Fruit fly (Drosophila melanogaster) whole organism, embryonic: ENCODE results near the gene CG15719.
A peak's percentile ranks its signal among the peaks of the same experiment; 100 is the strongest.

Experiments
- Antp ChIP-seq: fragments of 200-800 bp; sonication (Bioruptor generic); optimal IDR thresholded peaks from 3 replicates; lab custom pipeline; 2016; ENCODE audit warnings: missing biosample characterization, missing genetic modification characterization
- B-H2 ChIP-seq: fragments of 200-800 bp; sonication (Bioruptor generic); optimal IDR thresholded peaks from 2 replicates; lab custom pipeline; 2018; ENCODE audit warnings: missing biosample characterization, mild to moderate bottlenecking, missing genetic modification characterization
- BtbVII ChIP-seq: fragments of 200-800 bp; sonication (Bioruptor generic); optimal IDR thresholded peaks from 3 replicates; lab custom pipeline; 2017; ENCODE audit warnings: missing biosample characterization, mild to moderate bottlenecking, missing genetic modification characterization
- Bteb2 ChIP-seq: fragments of 200-800 bp; sonication (Bioruptor generic); optimal IDR thresholded peaks from 2 replicates; lab custom pipeline; 2016; ENCODE audit warnings: missing biosample characterization, missing genetic modification characterization
- CG1024 ChIP-seq: fragments of 200-800 bp; sonication (Bioruptor generic); IDR thresholded peaks from 2 replicates; pipeline ENCODE4 v1.3.6; 2022; ENCODE audit warnings: missing biosample characterization, missing genetic modification characterization
- CG10431 ChIP-seq: fragments of 200-800 bp; sonication (Bioruptor generic); optimal IDR thresholded peaks from 3 replicates; lab custom pipeline; 2018; ENCODE audit warnings: missing biosample characterization, mild to moderate bottlenecking, missing genetic modification characterization
- CG10565 ChIP-seq: fragments of 200-800 bp; sonication (Bioruptor generic); optimal IDR thresholded peaks from 3 replicates; lab custom pipeline; 2016; ENCODE audit warnings: missing biosample characterization, mild to moderate bottlenecking, missing genetic modification characterization
- CG11085 ChIP-seq: fragments of 200-800 bp; sonication (Bioruptor generic); IDR thresholded peaks from 2 replicates; pipeline ENCODE4 v1.3.6; 2022; ENCODE audit warnings: missing biosample characterization, missing genetic modification characterization
- CG11093 ChIP-seq: fragments of 200-800 bp; sonication (Bioruptor generic); IDR thresholded peaks from 3 replicates; pipeline ENCODE4 v1.3.6; 2022; ENCODE audit warnings: missing biosample characterization, missing genetic modification characterization
- CG13123 ChIP-seq: fragments of 200-800 bp; sonication (Bioruptor generic); optimal IDR thresholded peaks from 2 replicates; lab custom pipeline; 2016; ENCODE audit warnings: missing biosample characterization, missing genetic modification characterization
- CG14050 ChIP-seq: fragments of 200-800 bp; sonication (Bioruptor generic); IDR thresholded peaks from 3 replicates; pipeline ENCODE4 v1.3.6; 2022; ENCODE audit warnings: missing biosample characterization, missing genetic modification characterization
- CG14667 ChIP-seq: fragments of 200-800 bp; sonication (Bioruptor generic); IDR thresholded peaks from 2 replicates; pipeline ENCODE4 v1.3.6; 2022; ENCODE audit warnings: missing biosample characterization, missing genetic modification characterization
- CG15479 ChIP-seq: fragments of 200-800 bp; sonication (Bioruptor generic); optimal IDR thresholded peaks from 3 replicates; lab custom pipeline; 2019; ENCODE audit warnings: missing biosample characterization, mild to moderate bottlenecking, missing genetic modification characterization, moderate library complexity
- CG1603 ChIP-seq: fragments of 200-800 bp; sonication (Bioruptor generic); optimal IDR thresholded peaks from 2 replicates; lab custom pipeline; 2019; ENCODE audit warnings: missing biosample characterization, mild to moderate bottlenecking, missing genetic modification characterization, moderate library complexity
- CG1647 ChIP-seq: fragments of 200-800 bp; sonication (Bioruptor generic); optimal IDR thresholded peaks from 3 replicates; lab custom pipeline; 2016; ENCODE audit warnings: missing biosample characterization, missing genetic modification characterization
- CG17568 ChIP-seq: fragments of 200-800 bp; sonication (Bioruptor generic); optimal IDR thresholded peaks from 2 replicates; lab custom pipeline; 2018; ENCODE audit warnings: missing biosample characterization, mild to moderate bottlenecking, missing genetic modification characterization, moderate library complexity
- CG2712 ChIP-seq: fragments of 200-800 bp; optimal IDR thresholded peaks from 3 replicates; lab custom pipeline; 2019; ENCODE audit warnings: missing biosample characterization, mild to moderate bottlenecking, missing genetic modification characterization, moderate library complexity
- CG30431 ChIP-seq: fragments of 200-800 bp; sonication (Bioruptor generic); optimal IDR thresholded peaks from 2 replicates; lab custom pipeline; 2017; ENCODE audit warnings: missing biosample characterization, missing genetic modification characterization
- CG31441 ChIP-seq: fragments of 200-800 bp; sonication (Bioruptor generic); IDR thresholded peaks from 2 replicates; pipeline ENCODE4 v1.3.6; 2022; ENCODE audit warnings: missing biosample characterization, missing genetic modification characterization
- CG34376 ChIP-seq: fragments of 200-800 bp; sonication (Bioruptor generic); optimal IDR thresholded peaks from 2 replicates; lab custom pipeline; 2018; ENCODE audit warnings: missing biosample characterization, mild to moderate bottlenecking, missing genetic modification characterization
- CG3995 ChIP-seq: fragments of 200-800 bp; sonication (Bioruptor generic); optimal IDR thresholded peaks from 3 replicates; lab custom pipeline; 2016; ENCODE audit warnings: missing biosample characterization, missing genetic modification characterization
- CG42726 ChIP-seq: fragments of 200-800 bp; sonication (Bioruptor generic); IDR thresholded peaks from 2 replicates; pipeline ENCODE4 v1.3.6; 2022; ENCODE audit warnings: missing biosample characterization, missing genetic modification characterization; ENCODE audit not compliant: partially characterized antibody
- CG4854 ChIP-seq: fragments of 200-800 bp; sonication (Bioruptor generic); optimal IDR thresholded peaks from 2 replicates; lab custom pipeline; 2016; ENCODE audit warnings: missing biosample characterization, missing genetic modification characterization, inconsistent platforms
- CG8281 ChIP-seq: fragments of 200-800 bp; sonication (Bioruptor generic); optimal IDR thresholded peaks from 2 replicates; lab custom pipeline; 2018; ENCODE audit warnings: missing biosample characterization, mild to moderate bottlenecking, missing genetic modification characterization, moderate library complexity
- CG9727 ChIP-seq: fragments of 200-800 bp; sonication (Bioruptor generic); optimal IDR thresholded peaks from 3 replicates; lab custom pipeline; 2017; ENCODE audit warnings: missing biosample characterization, mild to moderate bottlenecking, missing genetic modification characterization
- CHES-1-like ChIP-seq: fragments of 200-800 bp; sonication (Bioruptor generic); optimal IDR thresholded peaks from 2 replicates; lab custom pipeline; 2016; ENCODE audit warnings: missing biosample characterization, missing genetic modification characterization
- Chrac-16 ChIP-seq: fragments of 200-800 bp; sonication (Bioruptor generic); optimal IDR thresholded peaks from 3 replicates; lab custom pipeline; 2016; ENCODE audit warnings: missing biosample characterization, missing genetic modification characterization
- Dfd ChIP-seq, 2 experiments: fragments of >200 bp; optimal IDR thresholded peaks; 2 replicates each; lab custom pipeline; 2017; ENCODE audit warnings: missing biosample characterization in 2 of 2, missing genetic modification characterization in 2 of 2
- Elba2 ChIP-seq: fragments of 200-800 bp; sonication (Bioruptor generic); optimal IDR thresholded peaks from 3 replicates; lab custom pipeline; 2016; ENCODE audit warnings: missing biosample characterization, missing genetic modification characterization
- HLH54F ChIP-seq: fragments of 200-800 bp; sonication (Bioruptor generic); optimal IDR thresholded peaks from 3 replicates; lab custom pipeline; 2016; ENCODE audit warnings: missing biosample characterization, missing genetic modification characterization
- HLHmδ ChIP-seq: fragments of 200-800 bp; sonication (Bioruptor generic); optimal IDR thresholded peaks from 2 replicates; lab custom pipeline; 2018; ENCODE audit warnings: missing biosample characterization, mild to moderate bottlenecking, missing genetic modification characterization, moderate library complexity
- Hr3 ChIP-seq: fragments of 200-800 bp; sonication (Bioruptor generic); optimal IDR thresholded peaks from 3 replicates; lab custom pipeline; 2016; ENCODE audit warnings: missing biosample characterization, missing genetic modification characterization
- Kr ChIP-seq: fragments of 200-800 bp; sonication (Bioruptor generic); optimal IDR thresholded peaks from 2 replicates; lab custom pipeline; 2017; ENCODE audit warnings: missing biosample characterization, mild to moderate bottlenecking, missing genetic modification characterization
- Lpt ChIP-seq: fragments of >200 bp; optimal IDR thresholded peaks from 2 replicates; lab custom pipeline; 2018; ENCODE audit warnings: missing biosample characterization, missing genetic modification characterization
- Mad ChIP-seq: fragments of 200-800 bp; sonication (Bioruptor generic); optimal IDR thresholded peaks from 2 replicates; lab custom pipeline; 2016; ENCODE audit warnings: missing biosample characterization, missing genetic modification characterization
- Myb ChIP-seq: fragments of 200-800 bp; sonication (Bioruptor generic); optimal IDR thresholded peaks from 2 replicates; lab custom pipeline; 2016; ENCODE audit warnings: missing biosample characterization, missing genetic modification characterization
- Nf-YB ChIP-seq: fragments of 200-800 bp; sonication (Bioruptor generic); optimal IDR thresholded peaks from 3 replicates; lab custom pipeline; 2019; ENCODE audit warnings: missing biosample characterization, mild to moderate bottlenecking, missing genetic modification characterization, moderate library complexity
- Ravus ChIP-seq: fragments of 200-800 bp; sonication (Bioruptor generic); IDR thresholded peaks from 2 replicates; pipeline ENCODE4 v1.3.6; 2022; ENCODE audit warnings: missing biosample characterization, missing genetic modification characterization
- Stat92E ChIP-seq, 3 experiments: fragments of >200 bp in 2 of 3; fragments of 200-800 bp in 1 of 3; sonication (Bioruptor generic) in 1 of 3; optimal IDR thresholded peaks; 2 replicates each; lab custom pipeline; 2017 to 2019; ENCODE audit warnings: missing biosample characterization in 3 of 3, missing genetic modification characterization in 3 of 3, mild to moderate bottlenecking in 1 of 3, moderate library complexity in 1 of 3
- disco-r ChIP-seq: fragments of 200-800 bp; sonication (Bioruptor generic); optimal IDR thresholded peaks from 2 replicates; lab custom pipeline; 2016; ENCODE audit warnings: missing biosample characterization, missing genetic modification characterization
- dm ChIP-seq: fragments of 200-800 bp; sonication (Bioruptor generic); optimal IDR thresholded peaks from 3 replicates; lab custom pipeline; 2016; ENCODE audit warnings: missing biosample characterization, missing genetic modification characterization
- eyg ChIP-seq: fragments of 200-800 bp; sonication (Bioruptor generic); optimal IDR thresholded peaks from 3 replicates; lab custom pipeline; 2016; ENCODE audit warnings: missing biosample characterization, missing genetic modification characterization
- fd96Cb ChIP-seq: fragments of 200-800 bp; sonication (Bioruptor generic); optimal IDR thresholded peaks from 2 replicates; lab custom pipeline; 2018; ENCODE audit warnings: missing biosample characterization, mild to moderate bottlenecking, missing genetic modification characterization, moderate library complexity
- fu2 ChIP-seq: fragments of 200-800 bp; sonication (Bioruptor generic); optimal IDR thresholded peaks from 2 replicates; lab custom pipeline; 2016; ENCODE audit warnings: missing biosample characterization, missing genetic modification characterization
- gfzf ChIP-seq: fragments of 200-800 bp; sonication (Bioruptor generic); optimal IDR thresholded peaks from 2 replicates; lab custom pipeline; 2016; ENCODE audit warnings: missing biosample characterization, mild to moderate bottlenecking, missing genetic modification characterization, moderate library complexity
- gro ChIP-seq: fragments of 200-800 bp; sonication (Bioruptor generic); optimal IDR thresholded peaks from 2 replicates; lab custom pipeline; 2016; ENCODE audit warnings: missing biosample characterization, missing genetic modification characterization
- nerfin-1 ChIP-seq: fragments of 200-800 bp; sonication (Bioruptor generic); optimal IDR thresholded peaks from 3 replicates; lab custom pipeline; 2019; ENCODE audit warnings: missing biosample characterization, mild to moderate bottlenecking, missing genetic modification characterization, moderate library complexity
- psq ChIP-seq: fragments of 200-800 bp; sonication (Bioruptor generic); optimal IDR thresholded peaks from 2 replicates; lab custom pipeline; 2017; ENCODE audit warnings: missing biosample characterization, missing genetic modification characterization
- sd ChIP-seq: fragments of 200-800 bp; sonication (Bioruptor generic); optimal IDR thresholded peaks from 3 replicates; lab custom pipeline; 2018; ENCODE audit warnings: missing biosample characterization, mild to moderate bottlenecking, missing genetic modification characterization, moderate library complexity
- slou ChIP-seq: fragments of 200-800 bp; sonication (Bioruptor generic); optimal IDR thresholded peaks from 3 replicates; lab custom pipeline; 2016; ENCODE audit warnings: missing biosample characterization, missing genetic modification characterization
- tna ChIP-seq: fragments of 200-800 bp; sonication (Bioruptor generic); IDR thresholded peaks from 2 replicates; pipeline ENCODE4 v1.3.6; 2022; ENCODE audit warnings: missing biosample characterization, missing genetic modification characterization; ENCODE audit not compliant: partially characterized antibody
- wek ChIP-seq: fragments of 200-800 bp; sonication (Bioruptor generic); optimal IDR thresholded peaks from 3 replicates; lab custom pipeline; 2018; ENCODE audit warnings: missing biosample characterization, mild to moderate bottlenecking, missing genetic modification characterization, moderate library complexity

Gene CG15719

DNA sequence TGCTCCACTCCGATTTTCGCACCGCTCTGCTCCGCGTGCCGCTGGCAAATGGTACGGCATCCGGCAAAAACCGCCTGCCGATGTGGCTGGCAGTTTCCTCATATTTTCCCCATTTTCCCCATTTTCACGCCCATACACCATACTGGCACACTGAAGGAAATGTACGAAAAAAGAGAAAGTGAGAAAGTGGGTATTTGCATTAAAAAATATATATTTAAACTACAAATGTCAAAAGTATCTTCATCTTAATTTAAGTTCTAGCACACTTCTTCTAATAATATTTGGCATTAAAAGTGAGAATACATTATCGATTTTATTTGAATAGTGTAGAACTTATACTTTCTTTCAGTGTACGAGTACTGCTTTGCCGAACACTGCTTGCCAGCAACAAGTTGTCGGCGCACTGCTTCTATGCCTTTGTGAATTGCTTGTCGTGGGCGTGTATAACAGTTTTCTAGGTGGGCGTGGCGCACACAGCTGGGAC, 47.2 kb downstream of the CG15719 start, which contains the start of gene hec (continued):
- TF ChIP-seq disco-r (GFP tag; lab: Kevin White, UChicago) (no peak), Myb (GFP tag; lab: Kevin White, UChicago) (no peak), CHES-1-like (GFP tag; lab: Kevin White, UChicago) (no peak), fd96Cb (tag; lab: Kevin White, UChicago) (peak; percentile 16), CG2712 (tag; lab: Kevin White, UChicago) (no peak), CG11085 (GFP tag; lab: Robert Waterston, UW) (no peak), slou (no peak), CG9727 (GFP tag; lab: Kevin White, UChicago) (peak; percentile 12), tna (GFP tag; lab: Robert Waterston, UW) (no peak), Antp (no peak), CG30431 (GFP tag; lab: Kevin White, UChicago) (no peak), CG10431 (GFP tag; lab: Kevin White, UChicago) (no peak), Bteb2 (GFP tag; lab: Kevin White, UChicago) (no peak), CG10565 (no peak), Elba2 (GFP tag; lab: Kevin White, UChicago) (no peak), CG4854 (GFP tag; lab: Kevin White, UChicago) (no peak), CG1024 (no peak), B-H2 (GFP tag; lab: Kevin White, UChicago) (no peak), CG3995 (GFP tag; lab: Kevin White, UChicago) (no peak), CG14667 (GFP tag; lab: Robert Waterston, UW) (no peak), CG11093 (GFP tag; lab: Robert Waterston, UW) (no peak), Ravus (GFP tag; lab: Robert Waterston, UW) (no peak), Dfd (GFP tag; optimal IDR thresholded peaks at IDR 0.05; lab: Kevin White, UChicago) (no peak), CG15479 (GFP tag; lab: Kevin White, UChicago) (no peak), CG31441 (GFP tag; lab: Robert Waterston, UW) (peak; percentile 29; the same call in 1 of the 2 replicates), Stat92E (GFP tag; optimal IDR thresholded peaks at IDR 0.05; lab: Kevin White, UChicago) (no peak), psq (GFP tag; lab: Kevin White, UChicago) (no peak), CG1647 (GFP tag; lab: Kevin White, UChicago) (no peak), CG17568 (GFP tag; lab: Kevin White, UChicago) (no peak), HLH54F (GFP tag; lab: Kevin White, UChicago) (no peak), CG1603 (tag; lab: Kevin White, UChicago) (no peak), Mad (GFP tag; lab: Kevin White, UChicago) (no peak), gfzf (GFP tag; lab: Kevin White, UChicago) (no peak), Kr (GFP tag; lab: Kevin White, UChicago) (no peak), CG13123 (no peak), BtbVII (GFP tag; lab: Kevin White, UChicago) (no peak), sd (tag; lab: Kevin White, UChicago) (no peak), CG34376 (GFP tag; lab: Kevin White, UChicago) (no peak), wek (GFP tag; lab: Kevin White, UChicago) (no peak), HLHmδ (GFP tag; lab: Kevin White, UChicago) (no peak), fu2 (GFP tag; lab: Kevin White, UChicago) (no peak), dm (GFP tag; lab: Kevin White, UChicago) (no peak), Lpt (GFP tag; lab: Kevin White, UChicago) (no peak), Chrac-16 (GFP tag; lab: Kevin White, UChicago) (no peak), CG42726 (no peak), CG14050 (no peak), nerfin-1 (tag; lab: Kevin White, UChicago) (no peak), gro (GFP tag; lab: Kevin White, UChicago) (no peak), Nf-YB (no peak), CG8281 (tag; lab: Kevin White, UChicago) (no peak), eyg (GFP tag; lab: Kevin White, UChicago) (no peak), Hr3 (GFP tag; lab: Kevin White, UChicago) (no peak)
